Worm (Caenorhabditis elegans): ENCODE measurements around the gene F22F7.3.

- no peak for TF ChIP-seq tbx-2 (tag; optimal IDR thresholded peaks at IDR 0.05)
- no peak for TF ChIP-seq pha-4 (tag; optimal IDR thresholded peaks at IDR 0.05)
- TF ChIP-seq elt-2 (tag; optimal IDR thresholded peaks at IDR 0.05) = no peak
Measured at ce11 chrV:2072807-2073206, 37.7 kb upstream of the F22F7.3 start, which contains the start of gene Y40B10A.9.

Data from whole organism, late embryonic.